Fruit fly (Drosophila melanogaster) whole organism, embryonic: Measurements from ENCODE around the gene plum.
A peak's percentile ranks its signal among the peaks of the same experiment; 100 is the strongest.

Experiments
- Adf1 ChIP-seq: fragments of 200-800 bp; sonication (Bioruptor generic); IDR thresholded peaks from 2 replicates; pipeline ENCODE4 v1.3.6; 2022; ENCODE audit warnings: missing biosample characterization, missing genetic modification characterization
- Atf6 ChIP-seq: fragments of 200-800 bp; sonication (Bioruptor generic); IDR thresholded peaks from 2 replicates; pipeline ENCODE4 v1.3.6; 2022; ENCODE audit warnings: missing biosample characterization, missing genetic modification characterization
- CG11560 ChIP-seq: fragments of 200-800 bp; sonication (Bioruptor generic); IDR thresholded peaks from 3 replicates; pipeline ENCODE4 v1.3.6; 2022; ENCODE audit warnings: missing biosample characterization, missing genetic modification characterization
- CG12659 ChIP-seq: fragments of 200-800 bp; sonication (Bioruptor generic); optimal IDR thresholded peaks from 3 replicates; lab custom pipeline; 2017; ENCODE audit warnings: mild to moderate bottlenecking, missing biosample characterization, missing genetic modification reagents, missing genetic modification characterization
- CG15073 ChIP-seq: fragments of 200-800 bp; sonication (Bioruptor generic); optimal IDR thresholded peaks from 2 replicates; lab custom pipeline; 2016; ENCODE audit warnings: missing biosample characterization, missing genetic modification characterization
- CG1603 ChIP-seq: fragments of 200-800 bp; sonication (Bioruptor generic); optimal IDR thresholded peaks from 2 replicates; lab custom pipeline; 2019; ENCODE audit warnings: missing biosample characterization, mild to moderate bottlenecking, missing genetic modification characterization, moderate library complexity
- CG17912 ChIP-seq: fragments of 200-800 bp; sonication (Bioruptor generic); optimal IDR thresholded peaks from 2 replicates; lab custom pipeline; 2018; ENCODE audit warnings: missing biosample characterization, mild to moderate bottlenecking, missing genetic modification characterization
- CG1792 ChIP-seq: fragments of 200-800 bp; sonication (Bioruptor generic); optimal IDR thresholded peaks from 2 replicates; lab custom pipeline; 2016; ENCODE audit warnings: missing biosample characterization, missing genetic modification characterization
- CG2116 ChIP-seq: fragments of 200-800 bp; sonication (Bioruptor generic); optimal IDR thresholded peaks from 3 replicates; lab custom pipeline; 2018; ENCODE audit warnings: missing biosample characterization, mild to moderate bottlenecking, missing genetic modification characterization
- CG2199 ChIP-seq: fragments of 200-800 bp; sonication (Bioruptor generic); IDR thresholded peaks from 3 replicates; pipeline ENCODE4 v1.3.6; 2022; ENCODE audit warnings: missing biosample characterization, missing genetic modification characterization
- CG2889 ChIP-seq: fragments of 200-800 bp; sonication (Bioruptor generic); IDR thresholded peaks from 3 replicates; pipeline ENCODE4 v1.3.6; 2022; ENCODE audit warnings: missing biosample characterization, missing genetic modification characterization
- CG30431 ChIP-seq: fragments of 200-800 bp; sonication (Bioruptor generic); optimal IDR thresholded peaks from 2 replicates; lab custom pipeline; 2017; ENCODE audit warnings: missing biosample characterization, missing genetic modification characterization
- CG31224 ChIP-seq: fragments of 200-800 bp; sonication (Bioruptor generic); IDR thresholded peaks from 2 replicates; pipeline ENCODE4 v1.3.6; 2022; ENCODE audit warnings: missing biosample characterization, missing genetic modification characterization
- CG32532 ChIP-seq: fragments of 200-800 bp; sonication (Bioruptor generic); IDR thresholded peaks from 2 replicates; pipeline ENCODE4 v1.3.6; 2022; ENCODE audit warnings: missing biosample characterization, missing genetic modification characterization
- CG3281 ChIP-seq: fragments of 200-800 bp; sonication (Bioruptor generic); optimal IDR thresholded peaks from 3 replicates; lab custom pipeline; 2017; ENCODE audit warnings: missing biosample characterization, mild to moderate bottlenecking, missing genetic modification characterization
- CG34224 ChIP-seq: fragments of 200-800 bp; sonication (Bioruptor generic); IDR thresholded peaks from 3 replicates; pipeline ENCODE4 v1.3.6; 2022; ENCODE audit warnings: missing biosample characterization, missing genetic modification characterization; ENCODE audit not compliant: partially characterized antibody
- CG6689 ChIP-seq: fragments of 200-800 bp; sonication (Bioruptor generic); IDR thresholded peaks from 2 replicates; pipeline ENCODE4 v1.3.6; 2022; ENCODE audit warnings: missing biosample characterization, missing genetic modification characterization
- CG7963 ChIP-seq: fragments of 200-800 bp; sonication (Bioruptor generic); IDR thresholded peaks from 3 replicates; pipeline ENCODE4 v1.3.6; 2022; ENCODE audit warnings: missing biosample characterization, missing genetic modification characterization; ENCODE audit not compliant: partially characterized antibody
- CG9876 ChIP-seq: fragments of 200-800 bp; sonication (Bioruptor generic); optimal IDR thresholded peaks from 2 replicates; lab custom pipeline; 2016; ENCODE audit warnings: missing biosample characterization, missing genetic modification characterization
- Dip3 ChIP-seq: fragments of 200-800 bp; sonication (Bioruptor generic); optimal IDR thresholded peaks from 3 replicates; lab custom pipeline; 2016; ENCODE audit warnings: missing biosample characterization, missing genetic modification characterization
- Fer1 ChIP-seq: fragments of 200-800 bp; sonication (Bioruptor generic); optimal IDR thresholded peaks from 2 replicates; lab custom pipeline; 2017; ENCODE audit warnings: missing biosample characterization, mild to moderate bottlenecking, missing genetic modification characterization
- Lhr ChIP-seq: fragments of 200-800 bp; sonication (Bioruptor generic); optimal IDR thresholded peaks from 3 replicates; lab custom pipeline; 2017; ENCODE audit warnings: mild to moderate bottlenecking, missing biosample characterization, missing genetic modification reagents, missing genetic modification characterization
- Mrtf ChIP-seq: fragments of 200-800 bp; sonication (Bioruptor generic); IDR thresholded peaks from 3 replicates; pipeline ENCODE4 v1.3.6; 2022; ENCODE audit warnings: missing biosample characterization, missing genetic modification characterization
- NC2α ChIP-seq: fragments of 200-800 bp; sonication (Bioruptor generic); optimal IDR thresholded peaks from 2 replicates; lab custom pipeline; 2016; ENCODE audit warnings: missing biosample characterization, missing genetic modification characterization
- NC2β ChIP-seq: fragments of 200-800 bp; sonication (Bioruptor generic); optimal IDR thresholded peaks from 2 replicates; lab custom pipeline; 2016; ENCODE audit warnings: missing biosample characterization, missing genetic modification characterization
- Nf-YC ChIP-seq: fragments of 200-800 bp; optimal IDR thresholded peaks from 3 replicates; lab custom pipeline; 2019; ENCODE audit warnings: missing biosample characterization, mild to moderate bottlenecking, missing genetic modification characterization, moderate library complexity
- Oli ChIP-seq: fragments of 200-800 bp; sonication (Bioruptor generic); optimal IDR thresholded peaks from 2 replicates; lab custom pipeline; 2018; ENCODE audit warnings: missing biosample characterization, mild to moderate bottlenecking, missing genetic modification characterization, moderate library complexity
- Optix ChIP-seq: fragments of 200-800 bp; sonication (Bioruptor generic); IDR thresholded peaks from 3 replicates; pipeline ENCODE4 v1.3.6; 2022; ENCODE audit warnings: missing biosample characterization, missing genetic modification characterization
- Sin3A ChIP-seq: fragments of >200 bp; optimal IDR thresholded peaks from 2 replicates; lab custom pipeline; 2018
- Trl ChIP-seq, 3 experiments: fragments of >200 bp in 2 of 3; fragments of 200-800 bp in 1 of 3; sonication (Bioruptor generic) in 1 of 3; optimal IDR thresholded peaks; 2 replicates in 1 of 3; 3 replicates in 2 of 3; lab custom pipeline; 2016 to 2017; ENCODE audit warnings: missing biosample characterization in 1 of 3, missing genetic modification characterization in 1 of 3
- ab ChIP-seq: fragments of 200-800 bp; sonication (Bioruptor generic); optimal IDR thresholded peaks from 2 replicates; lab custom pipeline; 2016; ENCODE audit warnings: missing biosample characterization, missing genetic modification characterization
- al ChIP-seq: fragments of 200-800 bp; sonication (Bioruptor generic); IDR thresholded peaks from 2 replicates; pipeline ENCODE4 v1.3.6; 2022; ENCODE audit warnings: missing biosample characterization, missing genetic modification characterization
- btn ChIP-seq: fragments of 200-800 bp; sonication (Bioruptor generic); optimal IDR thresholded peaks from 2 replicates; lab custom pipeline; 2016; ENCODE audit warnings: missing biosample characterization, missing genetic modification characterization
- cg ChIP-seq: fragments of 200-800 bp; sonication (Bioruptor generic); optimal IDR thresholded peaks from 3 replicates; lab custom pipeline; 2019; ENCODE audit warnings: missing biosample characterization, mild to moderate bottlenecking, missing genetic modification characterization, moderate library complexity
- crol ChIP-seq: fragments of 200-800 bp; sonication (Bioruptor generic); IDR thresholded peaks from 2 replicates; pipeline ENCODE4 v1.3.6; 2022; ENCODE audit warnings: missing biosample characterization, missing genetic modification characterization
- crp ChIP-seq, 2 experiments: fragments of 200-800 bp; sonication (Bioruptor generic); optimal IDR thresholded peaks; 2 replicates in 1 of 2; 3 replicates in 1 of 2; lab custom pipeline; 2017; ENCODE audit warnings: missing biosample characterization in 2 of 2, missing genetic modification characterization in 2 of 2, mild to moderate bottlenecking in 1 of 2, moderate library complexity in 1 of 2
- disco-r ChIP-seq: fragments of 200-800 bp; sonication (Bioruptor generic); optimal IDR thresholded peaks from 2 replicates; lab custom pipeline; 2016; ENCODE audit warnings: missing biosample characterization, missing genetic modification characterization
- ewg ChIP-seq: fragments of 200-800 bp; sonication (Bioruptor generic); optimal IDR thresholded peaks from 3 replicates; lab custom pipeline; 2017; ENCODE audit warnings: mild to moderate bottlenecking, missing biosample characterization, missing genetic modification reagents, missing genetic modification characterization
- fd102C ChIP-seq: fragments of 200-800 bp; sonication (Bioruptor generic); optimal IDR thresholded peaks from 2 replicates; lab custom pipeline; 2018; ENCODE audit warnings: missing biosample characterization, mild to moderate bottlenecking, missing genetic modification characterization, moderate library complexity
- ftz-f1 ChIP-seq: fragments of 200-800 bp; sonication (Bioruptor generic); optimal IDR thresholded peaks from 2 replicates; lab custom pipeline; 2016; ENCODE audit warnings: missing biosample characterization, missing genetic modification characterization
- gro ChIP-seq: fragments of 200-800 bp; sonication (Bioruptor generic); optimal IDR thresholded peaks from 2 replicates; lab custom pipeline; 2016; ENCODE audit warnings: missing biosample characterization, missing genetic modification characterization
- gt ChIP-seq: fragments of 200-800 bp; sonication (Bioruptor generic); IDR thresholded peaks from 2 replicates; pipeline ENCODE4 v1.3.6; 2022; ENCODE audit warnings: missing biosample characterization, missing genetic modification characterization
- inv ChIP-seq: fragments of 200-800 bp; sonication (Bioruptor generic); IDR thresholded peaks from 2 replicates; pipeline ENCODE4 v1.3.6; 2022; ENCODE audit warnings: missing biosample characterization, missing genetic modification characterization; ENCODE audit not compliant: partially characterized antibody
- jumu ChIP-seq: fragments of 200-800 bp; sonication (Bioruptor generic); optimal IDR thresholded peaks from 3 replicates; lab custom pipeline; 2016; ENCODE audit warnings: missing biosample characterization, missing genetic modification characterization
- onecut ChIP-seq: fragments of 200-800 bp; sonication (Bioruptor generic); IDR thresholded peaks from 2 replicates; pipeline ENCODE4 v1.3.6; 2022; ENCODE audit warnings: missing biosample characterization, missing genetic modification characterization
- org-1 ChIP-seq: fragments of 200-800 bp; sonication (Bioruptor generic); optimal IDR thresholded peaks from 2 replicates; lab custom pipeline; 2017; ENCODE audit warnings: missing biosample characterization, missing genetic modification characterization
- pnt ChIP-seq: fragments of 200-800 bp; sonication (Bioruptor generic); optimal IDR thresholded peaks from 3 replicates; lab custom pipeline; 2016; ENCODE audit warnings: missing biosample characterization, missing genetic modification characterization
- slou ChIP-seq: fragments of 200-800 bp; sonication (Bioruptor generic); optimal IDR thresholded peaks from 3 replicates; lab custom pipeline; 2016; ENCODE audit warnings: missing biosample characterization, missing genetic modification characterization
- twi ChIP-seq: fragments of 200-800 bp; optimal IDR thresholded peaks from 2 replicates; lab custom pipeline; 2019; ENCODE audit warnings: missing biosample characterization, mild to moderate bottlenecking, missing genetic modification characterization, moderate library complexity
- yki ChIP-seq: fragments of >200 bp; optimal IDR thresholded peaks from 3 replicates; lab custom pipeline; 2018
- zf30C ChIP-seq: fragments of 200-800 bp; sonication (Bioruptor generic); optimal IDR thresholded peaks from 3 replicates; lab custom pipeline; 2018; ENCODE audit warnings: missing biosample characterization, mild to moderate bottlenecking, missing genetic modification characterization

plum gene

dm6 chr3R:26536110-26536746 is 1.2 kb upstream of the plum start, which contains the start of gene scrib (continued):
- TF ChIP-seq CG17912 (GFP tag; lab: Kevin White, UChicago) (peak; percentile 26), slou (GFP tag; lab: Kevin White, UChicago) (no peak), ab (GFP tag; lab: Kevin White, UChicago) (peak; percentile 21), org-1 (GFP tag; lab: Kevin White, UChicago) (no peak), twi (peak; percentile 31), CG1603 (tag; lab: Kevin White, UChicago) (peak; percentile 85), Mrtf (GFP tag; lab: Robert Waterston, UW) (no peak), CG9876 (GFP tag; lab: Kevin White, UChicago) (no peak), yki (no peak), CG6689 (GFP tag; lab: Robert Waterston, UW) (0 out of 2 replicates have a peak, but pooled peaks have one; percentile 4), jumu (GFP tag; lab: Kevin White, UChicago) (no peak), CG31224 (no peak), CG2199 (GFP tag; lab: Robert Waterston, UW) (no peak; the same call in 2 of the 3 replicates), Lhr (GFP tag; lab: Kevin White, UChicago) (peak; percentile 95), disco-r (peak; percentile 41), CG7963 (GFP tag; lab: Robert Waterston, UW) (no peak; the same call in 2 of the 3 replicates), Trl (optimal IDR thresholded peaks at IDR 0.05; lab: Kevin White, UChicago) (no peak), Trl (GFP tag; optimal IDR thresholded peaks at IDR 0.05; lab: Kevin White, UChicago) (no peak), NC2β (peak; percentile 18), CG3281 (GFP tag; lab: Kevin White, UChicago) (no peak), CG12659 (GFP tag; lab: Kevin White, UChicago) (peak; percentile 85), Dip3 (GFP tag; lab: Kevin White, UChicago) (no peak), fd102C (no peak), Optix (no peak), CG1792 (no peak), ewg (GFP tag; lab: Kevin White, UChicago) (peak; percentile 99), crp (GFP tag; optimal IDR thresholded peaks at IDR 0.05; lab: Kevin White, UChicago) (no peak), al (GFP tag; lab: Robert Waterston, UW) (no peak), CG30431 (no peak), CG2116 (GFP tag; lab: Kevin White, UChicago) (peak; percentile 63), onecut (no peak; the same call in 1 of the 2 replicates), btn (GFP tag; lab: Kevin White, UChicago) (peak; percentile 32), Atf6 (peak; percentile 41; the same call in 1 of the 2 replicates), CG34224 (GFP tag; lab: Robert Waterston, UW) (no peak; the same call in 2 of the 3 replicates), gt (GFP tag; lab: Robert Waterston, UW) (no peak), pnt (GFP tag; lab: Kevin White, UChicago) (no peak), crol (GFP tag; lab: Robert Waterston, UW) (no peak), Sin3A (no peak), NC2α (GFP tag; lab: Kevin White, UChicago) (no peak), CG32532 (GFP tag; lab: Robert Waterston, UW) (peak; percentile 55), CG2889 (GFP tag; lab: Robert Waterston, UW) (no peak), zf30C (GFP tag; lab: Kevin White, UChicago) (no peak), Oli (tag; lab: Kevin White, UChicago) (no peak), cg (GFP tag; lab: Kevin White, UChicago) (no peak), gro (GFP tag; lab: Kevin White, UChicago) (peak; percentile 6), CG11560 (peak; percentile 95), Adf1 (GFP tag; lab: Robert Waterston, UW) (no peak), CG15073 (GFP tag; lab: Kevin White, UChicago) (no peak), inv (GFP tag; lab: Robert Waterston, UW) (no peak; the same call in 1 of the 2 replicates), Fer1 (GFP tag; lab: Kevin White, UChicago) (peak; percentile 26), ftz-f1 (GFP tag; lab: Kevin White, UChicago) (no peak), Nf-YC (tag; lab: Kevin White, UChicago) (peak; percentile 64)
